Fruit fly (Drosophila melanogaster) whole organism, embryonic: ENCODE results near the gene Vps4.

ENCODE experiments used
- ATbp ChIP-seq: fragments of 200-800 bp; sonication (Bioruptor generic); optimal IDR thresholded peaks from 2 replicates; lab custom pipeline; 2017; ENCODE audit warnings: missing biosample characterization, mild to moderate bottlenecking, missing genetic modification characterization, missing genetic modification reagents
- Ada2b ChIP-seq: fragments of 200-800 bp; sonication (Bioruptor generic); IDR thresholded peaks from 2 replicates; pipeline ENCODE4 v1.3.6; 2022; ENCODE audit warnings: missing biosample characterization, missing genetic modification characterization
- CG10209 ChIP-seq: fragments of 200-800 bp; sonication (Bioruptor generic); optimal IDR thresholded peaks from 3 replicates; lab custom pipeline; 2017; ENCODE audit warnings: missing biosample characterization, mild to moderate bottlenecking, missing genetic modification characterization, missing genetic modification reagents
- CG10267 ChIP-seq: fragments of 200-800 bp; sonication (Bioruptor generic); optimal IDR thresholded peaks from 2 replicates; lab custom pipeline; 2018; ENCODE audit warnings: missing biosample characterization, mild to moderate bottlenecking, missing genetic modification characterization, moderate library complexity
- CG10654 ChIP-seq: fragments of 200-800 bp; sonication (Bioruptor generic); optimal IDR thresholded peaks from 2 replicates; lab custom pipeline; 2016; ENCODE audit warnings: missing biosample characterization, missing genetic modification characterization
- CG11456 ChIP-seq: fragments of 200-800 bp; sonication (Bioruptor generic); IDR thresholded peaks from 3 replicates; pipeline ENCODE4 v1.3.6; 2022; ENCODE audit warnings: missing biosample characterization, missing genetic modification characterization
- CG13894 ChIP-seq: fragments of 200-800 bp; sonication (Bioruptor generic); optimal IDR thresholded peaks from 3 replicates; lab custom pipeline; 2018; ENCODE audit warnings: missing biosample characterization, mild to moderate bottlenecking, missing genetic modification characterization, moderate library complexity
- CG14050 ChIP-seq: fragments of 200-800 bp; sonication (Bioruptor generic); IDR thresholded peaks from 3 replicates; pipeline ENCODE4 v1.3.6; 2022; ENCODE audit warnings: missing biosample characterization, missing genetic modification characterization
- CG1529 ChIP-seq: fragments of 200-800 bp; sonication (Bioruptor generic); optimal IDR thresholded peaks from 3 replicates; lab custom pipeline; 2018; ENCODE audit warnings: missing biosample characterization, missing genetic modification characterization
- CG1603 ChIP-seq: fragments of 200-800 bp; sonication (Bioruptor generic); optimal IDR thresholded peaks from 2 replicates; lab custom pipeline; 2019; ENCODE audit warnings: missing biosample characterization, mild to moderate bottlenecking, missing genetic modification characterization, moderate library complexity
- CG16863 ChIP-seq: fragments of 200-800 bp; sonication (Bioruptor generic); optimal IDR thresholded peaks from 3 replicates; lab custom pipeline; 2016; ENCODE audit warnings: missing biosample characterization, missing genetic modification characterization
- CG17829 ChIP-seq: fragments of 200-800 bp; optimal IDR thresholded peaks from 2 replicates; lab custom pipeline; 2019; ENCODE audit warnings: missing biosample characterization, mild to moderate bottlenecking, missing genetic modification characterization, moderate library complexity
- CG2120 ChIP-seq: fragments of 200-800 bp; sonication (Bioruptor generic); optimal IDR thresholded peaks from 3 replicates; lab custom pipeline; 2016; ENCODE audit warnings: missing biosample characterization, missing genetic modification characterization
- CG2875 ChIP-seq: fragments of 200-800 bp; sonication (Bioruptor generic); optimal IDR thresholded peaks from 2 replicates; lab custom pipeline; 2017; ENCODE audit warnings: missing biosample characterization, mild to moderate bottlenecking, missing genetic modification characterization, missing genetic modification reagents
- CG32532 ChIP-seq: fragments of 200-800 bp; sonication (Bioruptor generic); IDR thresholded peaks from 2 replicates; pipeline ENCODE4 v1.3.6; 2022; ENCODE audit warnings: missing biosample characterization, missing genetic modification characterization
- CG32767 ChIP-seq: fragments of 200-800 bp; sonication (Bioruptor generic); IDR thresholded peaks from 2 replicates; pipeline ENCODE4 v1.3.6; 2022; ENCODE audit warnings: missing biosample characterization, missing genetic modification characterization
- CG32772 ChIP-seq: fragments of 200-800 bp; sonication (Bioruptor generic); IDR thresholded peaks from 2 replicates; pipeline ENCODE4 v1.3.6; 2022; ENCODE audit warnings: missing biosample characterization, missing genetic modification characterization
- CG33557 ChIP-seq: fragments of 200-800 bp; sonication (Bioruptor generic); optimal IDR thresholded peaks from 2 replicates; lab custom pipeline; 2019; ENCODE audit warnings: missing biosample characterization, mild to moderate bottlenecking, missing genetic modification characterization, moderate library complexity
- CG34376 ChIP-seq: fragments of 200-800 bp; sonication (Bioruptor generic); optimal IDR thresholded peaks from 2 replicates; lab custom pipeline; 2018; ENCODE audit warnings: missing biosample characterization, mild to moderate bottlenecking, missing genetic modification characterization
- CG6791 ChIP-seq: fragments of 200-800 bp; sonication (Bioruptor generic); IDR thresholded peaks from 3 replicates; pipeline ENCODE4 v1.3.6; 2022; ENCODE audit warnings: missing biosample characterization, missing genetic modification characterization; ENCODE audit not compliant: partially characterized antibody
- CG7357 ChIP-seq: fragments of 200-800 bp; sonication (Bioruptor generic); IDR thresholded peaks from 3 replicates; pipeline ENCODE4 v1.3.6; 2022; ENCODE audit warnings: missing biosample characterization, missing genetic modification characterization
- CG7556 ChIP-seq: fragments of 200-800 bp; sonication (Bioruptor generic); optimal IDR thresholded peaks from 2 replicates; lab custom pipeline; 2017; ENCODE audit warnings: missing biosample characterization, mild to moderate bottlenecking, missing genetic modification characterization
- CG9817 ChIP-seq: fragments of 200-800 bp; sonication (Bioruptor generic); optimal IDR thresholded peaks from 2 replicates; lab custom pipeline; 2018; ENCODE audit warnings: missing biosample characterization, mild to moderate bottlenecking, missing genetic modification characterization, moderate library complexity
- E2f1 ChIP-seq: fragments of 200-800 bp; sonication (Bioruptor generic); IDR thresholded peaks from 2 replicates; pipeline ENCODE4 v1.3.6; 2022; ENCODE audit warnings: missing biosample characterization, missing genetic modification characterization
- H15 ChIP-seq: fragments of 200-800 bp; sonication (Bioruptor generic); IDR thresholded peaks from 3 replicates; pipeline ENCODE4 v1.3.6; 2022; ENCODE audit warnings: missing biosample characterization, missing genetic modification characterization
- Max ChIP-seq: fragments of 200-800 bp; sonication (Bioruptor generic); optimal IDR thresholded peaks from 2 replicates; lab custom pipeline; 2016; ENCODE audit warnings: missing biosample characterization, mild to moderate bottlenecking, missing genetic modification characterization
- Mes4 ChIP-seq: fragments of 200-800 bp; sonication (Bioruptor generic); optimal IDR thresholded peaks from 2 replicates; lab custom pipeline; 2016; ENCODE audit warnings: missing biosample characterization, missing genetic modification characterization
- Nf-YB ChIP-seq: fragments of 200-800 bp; sonication (Bioruptor generic); optimal IDR thresholded peaks from 3 replicates; lab custom pipeline; 2019; ENCODE audit warnings: missing biosample characterization, mild to moderate bottlenecking, missing genetic modification characterization, moderate library complexity
- Oaz ChIP-seq: fragments of 200-800 bp; sonication (Bioruptor generic); IDR thresholded peaks from 2 replicates; pipeline ENCODE4 v1.3.6; 2022; ENCODE audit warnings: missing biosample characterization, missing genetic modification characterization
- PHDP ChIP-seq: fragments of 200-800 bp; sonication (Bioruptor generic); optimal IDR thresholded peaks from 3 replicates; lab custom pipeline; 2018; ENCODE audit warnings: missing biosample characterization, mild to moderate bottlenecking, missing genetic modification characterization, moderate library complexity
- Stat92E ChIP-seq, 3 experiments: fragments of >200 bp in 2 of 3; fragments of 200-800 bp in 1 of 3; sonication (Bioruptor generic) in 1 of 3; optimal IDR thresholded peaks; 2 replicates each; lab custom pipeline; 2017 to 2019; ENCODE audit warnings: missing biosample characterization in 3 of 3, missing genetic modification characterization in 3 of 3, mild to moderate bottlenecking in 1 of 3, moderate library complexity in 1 of 3
- Xrp1 ChIP-seq: fragments of 200-800 bp; sonication (Bioruptor generic); IDR thresholded peaks from 2 replicates; pipeline ENCODE4 v1.3.6; 2022; ENCODE audit warnings: missing biosample characterization, missing genetic modification characterization
- chinmo ChIP-seq: fragments of 200-800 bp; sonication (Bioruptor generic); IDR thresholded peaks from 4 replicates; pipeline ENCODE4 v1.3.6; 2022; ENCODE audit warnings: missing biosample characterization, missing genetic modification characterization; ENCODE audit not compliant: partially characterized antibody
- corto ChIP-seq: fragments of 200-800 bp; sonication (Bioruptor generic); optimal IDR thresholded peaks from 2 replicates; lab custom pipeline; 2016; ENCODE audit warnings: missing biosample characterization, mild to moderate bottlenecking, missing genetic modification characterization, moderate library complexity
- danr ChIP-seq: fragments of 200-800 bp; sonication (Bioruptor generic); IDR thresholded peaks from 2 replicates; pipeline ENCODE4 v1.3.6; 2022; ENCODE audit warnings: missing biosample characterization, missing genetic modification characterization
- dmrt99B ChIP-seq: fragments of 200-800 bp; sonication (Bioruptor generic); optimal IDR thresholded peaks from 2 replicates; lab custom pipeline; 2018; ENCODE audit warnings: missing biosample characterization, mild to moderate bottlenecking, missing genetic modification characterization, moderate library complexity
- emc ChIP-seq: fragments of 200-800 bp; sonication (Bioruptor generic); optimal IDR thresholded peaks from 2 replicates; lab custom pipeline; 2016; ENCODE audit warnings: missing biosample characterization, missing genetic modification characterization
- ewg ChIP-seq: fragments of 200-800 bp; sonication (Bioruptor generic); optimal IDR thresholded peaks from 3 replicates; lab custom pipeline; 2017; ENCODE audit warnings: mild to moderate bottlenecking, missing biosample characterization, missing genetic modification reagents, missing genetic modification characterization
- gem ChIP-seq: fragments of 200-800 bp; sonication (Bioruptor generic); optimal IDR thresholded peaks from 2 replicates; lab custom pipeline; 2019; ENCODE audit warnings: missing biosample characterization, mild to moderate bottlenecking, missing genetic modification characterization, moderate library complexity
- gsb-n ChIP-seq: fragments of 200-800 bp; sonication (Bioruptor generic); optimal IDR thresholded peaks from 3 replicates; lab custom pipeline; 2018; ENCODE audit warnings: missing biosample characterization, mild to moderate bottlenecking, missing genetic modification characterization
- jing ChIP-seq: fragments of 200-800 bp; sonication (Bioruptor generic); optimal IDR thresholded peaks from 2 replicates; lab custom pipeline; 2018; ENCODE audit warnings: missing biosample characterization, mild to moderate bottlenecking, missing genetic modification characterization
- knrl ChIP-seq: fragments of 200-800 bp; sonication (Bioruptor generic); IDR thresholded peaks from 3 replicates; pipeline ENCODE4 v1.3.6; 2022; ENCODE audit warnings: missing biosample characterization, missing genetic modification characterization; ENCODE audit not compliant: partially characterized antibody
- lbe ChIP-seq: fragments of 200-800 bp; sonication (Bioruptor generic); optimal IDR thresholded peaks from 2 replicates; lab custom pipeline; 2016; ENCODE audit warnings: missing biosample characterization, mild to moderate bottlenecking, missing genetic modification characterization
- ro ChIP-seq: fragments of 200-800 bp; sonication (Bioruptor generic); IDR thresholded peaks from 2 replicates; pipeline ENCODE4 v1.3.6; 2022; ENCODE audit warnings: missing biosample characterization, missing genetic modification characterization
- ssp ChIP-seq: fragments of 200-800 bp; sonication (Bioruptor generic); IDR thresholded peaks from 2 replicates; pipeline ENCODE4 v1.3.6; 2022; ENCODE audit warnings: missing biosample characterization, missing genetic modification characterization
- tio ChIP-seq: fragments of 200-800 bp; sonication (Bioruptor generic); optimal IDR thresholded peaks from 2 replicates; lab custom pipeline; 2017; ENCODE audit warnings: missing biosample characterization, missing genetic modification characterization, inconsistent platforms
- tll ChIP-seq, 2 experiments: fragments of 200-800 bp in 1 of 2; fragments of >200 bp in 1 of 2; sonication (Bioruptor generic) in 1 of 2; optimal IDR thresholded peaks; 2 replicates each; lab custom pipeline; 2017 to 2019; ENCODE audit warnings: missing biosample characterization in 2 of 2, missing genetic modification characterization in 2 of 2, mild to moderate bottlenecking in 1 of 2, moderate library complexity in 1 of 2

Gene Vps4

dm6 chrX:17910941-17911703, 3.6 kb downstream of the Vps4 start, which contains the start of gene CG6847 (continued):
- TF ChIP-seq Oaz (GFP tag; lab: Robert Waterston, UW) (no peak; the same call in 1 of the 2 replicates), CG13894 (tag; lab: Kevin White, UChicago) (peak; percentile 65), corto (GFP tag; lab: Kevin White, UChicago) (no peak), danr (GFP tag; lab: Robert Waterston, UW) (0 out of 2 replicates have a peak, but pooled peaks have one; percentile 25), Max (GFP tag; lab: Kevin White, UChicago) (no peak), CG1529 (GFP tag; lab: Kevin White, UChicago) (peak; percentile 54), ro (no peak), CG2120 (GFP tag; lab: Kevin White, UChicago) (peak; percentile 52), CG32772 (GFP tag; lab: Robert Waterston, UW) (0 out of 2 replicates have a peak, but pooled peaks have one; percentile 47), CG10654 (GFP tag; lab: Kevin White, UChicago) (peak; percentile 16), Mes4 (GFP tag; lab: Kevin White, UChicago) (no peak), Ada2b (GFP tag; lab: Robert Waterston, UW) (peak; percentile 17; the same call in 1 of the 2 replicates), CG17829 (peak; percentile 69), gem (tag; lab: Kevin White, UChicago) (peak; percentile 91), jing (GFP tag; lab: Kevin White, UChicago) (no peak), CG1603 (tag; lab: Kevin White, UChicago) (no peak), CG34376 (GFP tag; lab: Kevin White, UChicago) (no peak), CG6791 (GFP tag; lab: Robert Waterston, UW) (peak; percentile 47; the same call in 1 of the 3 replicates), knrl (GFP tag; lab: Robert Waterston, UW) (no peak), emc (GFP tag; lab: Kevin White, UChicago) (no peak), gsb-n (tag; lab: Kevin White, UChicago) (peak; percentile 69), CG10267 (tag; lab: Kevin White, UChicago) (peak; percentile 32), CG14050 (GFP tag; lab: Robert Waterston, UW) (0 out of 3 replicates have a peak, but pooled peaks have one; percentile 9), CG7357 (GFP tag; lab: Robert Waterston, UW) (no peak), Nf-YB (GFP tag; lab: Kevin White, UChicago) (peak; percentile 63), CG10209 (GFP tag; lab: Kevin White, UChicago) (peak; percentile 46), CG11456 (peak; percentile 53; the same call in 1 of the 3 replicates), dmrt99B (tag; lab: Kevin White, UChicago) (peak; percentile 64), tio (GFP tag; lab: Kevin White, UChicago) (peak; percentile 77), ssp (peak; percentile 37; the same call in 1 of the 2 replicates), ATbp (GFP tag; lab: Kevin White, UChicago) (peak; percentile 66), Stat92E (GFP tag; optimal IDR thresholded peaks at IDR 0.05; lab: Kevin White, UChicago) (peak in 1 of 3 experiments; percentile 45), chinmo (GFP tag; lab: Robert Waterston, UW) (peak; percentile 78; the same call in 2 of the 4 replicates), lbe (GFP tag; lab: Kevin White, UChicago) (peak; percentile 38), CG16863 (GFP tag; lab: Kevin White, UChicago) (peak; percentile 18), Xrp1 (GFP tag; lab: Robert Waterston, UW) (peak; percentile 41), tll (GFP tag; optimal IDR thresholded peaks at IDR 0.05; lab: Kevin White, UChicago) (no peak), CG32532 (GFP tag; lab: Robert Waterston, UW) (peak; percentile 69), ewg (GFP tag; lab: Kevin White, UChicago) (peak; percentile 64), PHDP (tag; lab: Kevin White, UChicago) (peak; percentile 79), CG33557 (GFP tag; lab: Kevin White, UChicago) (peak; percentile 44), H15 (GFP tag; lab: Robert Waterston, UW) (no peak), CG32767 (GFP tag; lab: Robert Waterston, UW) (peak; percentile 39; the same call in 1 of the 2 replicates), CG9817 (tag; lab: Kevin White, UChicago) (peak; percentile 55), CG2875 (GFP tag; lab: Kevin White, UChicago) (peak; percentile 60), CG7556 (GFP tag; lab: Kevin White, UChicago) (peak; percentile 93), E2f1 (peak; percentile 51)
